Fruit fly (Drosophila melanogaster) whole organism, larva: Measurements from ENCODE around the gene trol.

ENCODE experiments used
- noc ChIP-seq: fragments of 200-800 bp; sonication (Bioruptor generic); optimal IDR thresholded peaks from 3 replicates; lab custom pipeline; 2019; ENCODE audit warnings: missing biosample characterization, mild to moderate bottlenecking, missing genetic modification characterization, moderate library complexity

trol gene

DNA sequence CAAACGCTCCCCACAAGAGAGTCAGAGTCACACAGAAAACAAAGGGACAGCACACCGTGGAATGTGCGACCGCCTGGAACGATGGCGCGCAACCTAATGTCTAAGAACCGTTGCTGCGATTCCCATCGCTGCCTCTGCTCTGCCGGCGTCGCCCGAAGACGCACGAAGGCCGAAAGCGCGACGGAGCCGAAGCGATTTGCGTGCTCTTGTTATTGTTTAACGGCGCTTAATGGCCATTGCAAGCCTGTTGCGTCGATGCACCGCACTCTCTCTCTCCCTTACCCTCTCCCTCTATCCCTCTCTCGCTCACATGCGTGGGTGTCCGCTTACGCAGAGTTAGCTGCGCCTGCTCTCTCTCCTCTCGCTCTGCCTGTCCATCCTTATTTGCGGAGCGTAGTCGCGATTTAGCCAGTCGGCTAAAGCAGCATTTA is at the start of gene trol:
trol (minus strand) TSS at position 100 of the 431 bp plus-strand sequence.
- no peak for TF ChIP-seq noc

DNA sequence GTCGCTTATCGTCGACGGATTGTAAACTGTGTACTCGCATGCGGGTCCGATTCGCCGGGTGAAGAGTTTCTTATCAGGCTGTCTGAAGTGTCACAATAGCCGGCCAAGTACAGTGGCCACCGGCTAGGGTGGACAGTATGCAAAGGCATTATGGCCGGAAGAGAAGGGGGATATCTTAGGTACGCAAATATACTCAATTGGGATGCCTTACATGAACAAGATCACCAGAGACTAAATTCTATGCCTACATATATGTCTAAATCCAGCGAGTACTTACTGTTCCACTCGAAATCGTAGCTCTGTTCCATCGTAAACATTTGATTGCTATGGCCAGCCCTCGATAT is 48.5 kb upstream of the trol start:
- TF ChIP-seq noc = peak; percentile 96

dm6 chrX:2593094-2593752 is 48.0 kb upstream of the trol start:
- no peak for TF ChIP-seq noc

DNA sequence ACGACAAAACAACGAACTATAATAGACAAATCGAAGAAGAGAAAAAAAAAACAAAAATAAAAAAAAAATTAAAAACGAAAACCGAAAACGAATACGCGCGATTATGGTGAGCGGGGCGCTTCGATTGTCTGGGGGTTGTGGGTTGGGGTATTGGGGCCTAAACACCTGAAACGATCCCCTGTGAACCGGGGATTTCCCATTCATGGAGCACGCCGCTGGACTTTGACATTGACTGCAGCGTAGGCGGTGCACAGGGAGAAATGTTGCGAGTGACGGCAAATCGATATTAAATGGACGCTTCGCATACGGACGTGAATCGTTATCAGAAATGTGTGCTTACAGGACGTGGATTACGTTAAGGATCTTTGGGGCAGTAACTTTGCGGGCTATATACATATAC is 47.0 kb upstream of the trol start:
- TF ChIP-seq noc = no peak

dm6 chrX:2591315-2591999 is 46.2 kb upstream of the trol start:
- TF ChIP-seq noc = peak; percentile 86

- TF ChIP-seq noc = no peak
These were observed 45.4 kb upstream of the trol start for dm6 chrX:2590607-2591006.

DNA sequence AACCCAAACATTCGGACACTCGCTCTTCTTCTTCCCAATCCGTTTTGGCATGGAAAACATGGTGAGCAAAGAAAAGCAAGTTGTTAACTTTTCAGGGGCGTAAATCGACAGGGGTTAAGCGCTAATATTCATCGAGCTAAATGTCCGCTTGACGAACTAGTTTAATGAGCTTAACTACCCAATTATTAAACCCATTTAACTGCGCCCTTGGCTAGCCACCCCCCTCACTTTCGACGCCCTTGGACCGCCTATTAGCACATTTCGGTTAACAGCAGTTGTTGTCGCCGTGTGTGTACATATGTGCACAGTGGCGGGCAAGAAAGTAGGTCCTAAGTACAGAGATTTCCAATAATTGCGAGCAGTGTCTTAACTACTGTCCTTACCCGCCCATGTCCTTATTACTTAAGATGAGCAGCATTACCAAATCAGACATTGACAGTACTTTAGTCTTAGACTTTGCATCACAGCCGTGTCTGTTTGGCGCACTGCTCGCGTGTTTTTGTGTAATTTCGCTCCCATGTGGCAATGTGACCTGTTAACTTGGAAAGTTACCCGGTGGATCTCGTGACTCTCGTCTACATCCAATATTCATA is 44.3 kb upstream of the trol start:
- TF ChIP-seq noc = peak; percentile 94

dm6 chrX:2588415-2589411 is 43.5 kb upstream of the trol start, which contains the start of gene egh:
Gene egh, plus strand, starts transcription at chrX:2588503.
- TF ChIP-seq noc = peak; percentile 31

DNA sequence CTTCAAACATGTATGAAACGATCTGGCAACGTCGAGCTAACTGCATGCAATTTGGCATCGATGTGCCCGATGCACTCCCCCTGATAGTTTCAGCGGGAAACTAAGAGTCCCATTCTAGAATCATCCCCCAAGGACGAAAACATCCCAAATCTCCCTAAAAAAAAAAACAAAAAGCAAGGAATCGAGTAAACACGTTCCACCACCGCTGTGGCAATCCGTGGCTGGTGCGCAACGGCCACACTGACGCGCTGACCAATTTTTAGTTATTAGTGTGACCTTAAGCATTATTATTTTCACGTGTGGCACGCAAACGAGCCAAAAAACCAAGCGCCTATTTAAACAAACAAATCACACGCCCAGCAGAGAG is 40.5 kb upstream of the trol start, which contains the start of gene wds:
wds (plus strand) TSS at position 265 of the 367 bp plus-strand sequence.
- TF ChIP-seq noc = no peak

dm6 chrX:2585055-2585715 is 40.0 kb upstream of the trol start, which contains the start of gene CG13760:
Gene CG13760, minus strand, starts transcription at chrX:2585699.
- no peak for TF ChIP-seq noc

- TF ChIP-seq noc = peak; percentile 0
These were observed 36.7 kb upstream of the trol start for dm6 chrX:2581793-2582503.

dm6 chrX:2580319-2581008 is 35.2 kb upstream of the trol start, which contains the start of the genes Vha36-3 and AANATL7:
Gene Vha36-3, minus strand, starts transcription at chrX:2580560.
Gene AANATL7, plus strand, starts transcription at chrX:2580958.
- no peak for TF ChIP-seq noc

dm6 chrX:2553862-2554261 is 8.6 kb upstream of the trol start:
- TF ChIP-seq noc = no peak

DNA sequence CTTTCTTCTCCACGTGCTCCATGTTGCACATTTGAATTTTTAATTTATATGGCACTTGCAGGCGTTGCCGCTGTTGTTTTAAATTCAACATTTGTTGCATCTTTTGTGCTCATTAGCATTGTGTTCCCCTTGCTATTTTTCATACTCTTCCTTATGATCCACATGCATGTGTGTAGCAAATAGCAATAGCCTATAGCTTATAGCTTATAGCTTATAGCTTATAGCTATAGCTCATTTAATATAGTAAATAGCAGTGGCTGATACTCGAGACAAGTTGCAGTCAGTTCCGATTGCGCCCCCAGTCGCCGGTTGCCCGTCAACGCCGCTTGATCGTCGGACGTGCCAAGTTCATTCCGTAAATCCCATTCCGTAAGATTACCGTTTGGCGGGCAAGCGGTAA is 6.7 kb upstream of the trol start, which contains the start of gene Pdfr:
Pdfr (plus strand) TSS at position 301 of the 400 bp plus-strand sequence.
- TF ChIP-seq noc = no peak
